Fruit fly (Drosophila melanogaster) ovary, adult (tissue): ENCODE data around the gene CG31288.
A peak's percentile ranks its signal among the peaks of the same experiment; 100 is the strongest.

ENCODE experiments used
- CG17801 ChIP-seq: fragments of 200-800 bp; optimal IDR thresholded peaks from 2 replicates; lab custom pipeline; 2019; ENCODE audit warnings: missing biosample characterization, mild to moderate bottlenecking, missing genetic modification characterization, moderate library complexity; ENCODE audit not compliant: partially characterized antibody

The CG31288 gene

dm6 chr3R:25305822-25306544 lies 6.6 kb upstream of the CG31288 start:
- no peak for TF ChIP-seq CG17801 (GFP tag; lab: Kevin White, UChicago)

- peak; percentile 3 for TF ChIP-seq CG17801 (GFP tag; lab: Kevin White, UChicago)
Measured at dm6 chr3R:25303857-25304440, 4.6 kb upstream of the CG31288 start, which contains the start of gene CG31436. Gene CG31436 (plus strand): TSS chr3R:25304137.

- no peak for TF ChIP-seq CG17801 (GFP tag; lab: Kevin White, UChicago)
Measured at dm6 chr3R:25302239-25302638, 2.9 kb upstream of the CG31288 start, which contains the start of gene CG31370. Gene CG31370 (plus strand): TSS chr3R:25302464.

dm6 chr3R:25300575-25300974 lies 1.2 kb upstream of the CG31288 start, which contains the start of gene CG13659:
Gene CG13659 (plus strand): TSS chr3R:25300891.
- no peak for TF ChIP-seq CG17801 (GFP tag; lab: Kevin White, UChicago)

dm6 chr3R:25297678-25298077 lies 1.7 kb downstream of the CG31288 start, which contains the start of gene CG31097:
Gene CG31097 (minus strand): TSS chr3R:25297778.
- no peak for TF ChIP-seq CG17801 (GFP tag; lab: Kevin White, UChicago)

- TF ChIP-seq CG17801 (GFP tag; lab: Kevin White, UChicago) = no peak
Measured at dm6 chr3R:25295320-25296020, 3.9 kb downstream of the CG31288 start, which contains the start of gene CG31102. Gene CG31102 (minus strand): TSS chr3R:25295594.

- peak; percentile 90 for TF ChIP-seq CG17801 (GFP tag; lab: Kevin White, UChicago)
Measured at dm6 chr3R:25292864-25293284, 6.5 kb downstream of the CG31288 start, which contains the start of gene CG31098. Gene CG31098 (minus strand): TSS chr3R:25292977.

dm6 chr3R:25289589-25289988 lies 9.8 kb downstream of the CG31288 start, which contains the start of gene CG11893:
Gene CG11893 (plus strand): TSS chr3R:25289889.
- no peak for TF ChIP-seq CG17801 (GFP tag; lab: Kevin White, UChicago)

dm6 chr3R:25287128-25287527 lies 12.2 kb downstream of the CG31288 start, which contains the start of gene CG13658:
Gene CG13658 (plus strand): TSS chr3R:25287474.
- TF ChIP-seq CG17801 (GFP tag; lab: Kevin White, UChicago) = peak; percentile 40

- TF ChIP-seq CG17801 (GFP tag; lab: Kevin White, UChicago) = no peak
Measured at dm6 chr3R:25285173-25285572, 14.2 kb downstream of the CG31288 start, which contains the start of gene CG31104. Gene CG31104 (plus strand): TSS chr3R:25285473.

dm6 chr3R:25283209-25283670 lies 16.1 kb downstream of the CG31288 start, which contains the start of gene CG31300:
Gene CG31300 (plus strand): TSS chr3R:25283620.
- TF ChIP-seq CG17801 (GFP tag; lab: Kevin White, UChicago) = no peak

dm6 chr3R:25281165-25281564 lies 18.2 kb downstream of the CG31288 start, which contains the start of gene CG11892:
Gene CG11892 (plus strand): TSS chr3R:25281548.
- peak; percentile 29 for TF ChIP-seq CG17801 (GFP tag; lab: Kevin White, UChicago)

dm6 chr3R:25279796-25280350 lies 19.5 kb downstream of the CG31288 start, which contains the start of gene CG10514:
Gene CG10514 (minus strand): TSS chr3R:25279846.
- TF ChIP-seq CG17801 (GFP tag; lab: Kevin White, UChicago) = no peak

dm6 chr3R:25277112-25277511 lies 22.2 kb downstream of the CG31288 start, which contains the start of gene CG10513:
Gene CG10513 (minus strand): TSS chr3R:25277212.
- TF ChIP-seq CG17801 (GFP tag; lab: Kevin White, UChicago) = no peak
